Worm (Caenorhabditis elegans): ENCODE measurements around the gene C02B4.3.

C02B4.3 gene

ce11 chrX:12664987-12665451 is 5.4 kb upstream of the C02B4.3 start:
- TF ChIP-seq dve-1 (tag; optimal IDR thresholded peaks at IDR 0.05) (peak; percentile 95), hlh-6 (tag; optimal IDR thresholded peaks at IDR 0.05) (peak; percentile 95), fkh-10 (GFP tag; optimal IDR thresholded peaks at IDR 0.05) (peak; percentile 69), tbx-7 (tag; optimal IDR thresholded peaks at IDR 0.05) (peak; percentile 42), ceh-6 (GFP tag; optimal IDR thresholded peaks at IDR 0.05) (peak; percentile 96), lim-6 (tag; optimal IDR thresholded peaks at IDR 0.05) (peak; percentile 89), pros-1 (tag; optimal IDR thresholded peaks at IDR 0.05) (no peak), unc-3 (GFP tag; conservative IDR thresholded peaks at IDR 0.05) (peak; percentile 96), unc-3 (tag; optimal IDR thresholded peaks at IDR 0.05) (peak; percentile 92), Y22D7AL.16 (tag; optimal IDR thresholded peaks at IDR 0.05) (peak; percentile 91), hlh-8 (tag; optimal IDR thresholded peaks at IDR 0.05) (peak; percentile 85), sdc-2 (tag; optimal IDR thresholded peaks at IDR 0.05) (peak; percentile 89), nhr-11 (tag; optimal IDR thresholded peaks at IDR 0.05) (no peak), sox-2 (GFP tag; IDR thresholded peaks at IDR 0.05) (peak; percentile 91), K02D7.2 (tag; optimal IDR thresholded peaks at IDR 0.05) (peak; percentile 87), hlh-15 (tag; optimal IDR thresholded peaks at IDR 0.05) (peak; percentile 85), ahr-1 (tag; optimal IDR thresholded peaks at IDR 0.05) (peak; percentile 94), pha-2 (tag; optimal IDR thresholded peaks at IDR 0.05) (peak; percentile 93), elt-2 (tag; optimal IDR thresholded peaks at IDR 0.05) (peak; percentile 92), ceh-31 (tag; optimal IDR thresholded peaks at IDR 0.05) (peak; percentile 72), ceh-2 (tag; optimal IDR thresholded peaks at IDR 0.05) (peak; percentile 85), pha-4 (tag; optimal IDR thresholded peaks at IDR 0.05) (no peak), npax-4 (tag; optimal IDR thresholded peaks at IDR 0.05) (peak; percentile 84), dmd-4 (tag; optimal IDR thresholded peaks at IDR 0.05; ENCODE audit: borderline replicate concordance) (peak; percentile 92), hlh-13 (GFP tag; optimal IDR thresholded peaks at IDR 0.05) (peak; percentile 85), ama-1 (optimal IDR thresholded peaks at IDR 0.05) (no peak), ref-2 (tag; optimal IDR thresholded peaks at IDR 0.05) (peak; percentile 96), fkh-6 (tag; optimal IDR thresholded peaks at IDR 0.05) (peak; percentile 93), pax-1 (tag; optimal IDR thresholded peaks at IDR 0.05) (no peak), nhr-232 (tag; optimal IDR thresholded peaks at IDR 0.05) (peak; percentile 90), che-1 (tag; optimal IDR thresholded peaks at IDR 0.05) (peak; percentile 92), ztf-16 (tag; optimal IDR thresholded peaks at IDR 0.05) (peak; percentile 91), madf-2 (tag; optimal IDR thresholded peaks at IDR 0.05) (peak; percentile 93), T23F11.4 (GFP tag; optimal IDR thresholded peaks at IDR 0.05) (peak; percentile 91), pqm-1 (tag; optimal IDR thresholded peaks at IDR 0.05) (peak; percentile 74), mec-3 (tag; optimal IDR thresholded peaks at IDR 0.05; ENCODE audit: borderline replicate concordance) (peak; percentile 81), pat-9 (tag; optimal IDR thresholded peaks at IDR 0.05) (peak; percentile 92), ceh-48 (tag; optimal IDR thresholded peaks at IDR 0.05) (peak; percentile 84), fax-1 (tag; optimal IDR thresholded peaks at IDR 0.05) (peak; percentile 92), unc-42 (tag; optimal IDR thresholded peaks at IDR 0.05) (peak; percentile 80), nfya-1 (tag; optimal IDR thresholded peaks at IDR 0.05) (peak; percentile 70), rnt-1 (tag; optimal IDR thresholded peaks at IDR 0.05) (peak; percentile 86), lin-11 (tag; optimal IDR thresholded peaks at IDR 0.05) (peak; percentile 81), ceh-9 (tag; optimal IDR thresholded peaks at IDR 0.05) (peak; percentile 81), C38D4.7 (GFP tag; optimal IDR thresholded peaks at IDR 0.05) (peak; percentile 89), hlh-30 (tag; optimal IDR thresholded peaks at IDR 0.05; ENCODE audit: insufficient read depth) (peak; percentile 90), C08G9.2 (tag; optimal IDR thresholded peaks at IDR 0.05) (peak; percentile 81), eyg-1 (tag; optimal IDR thresholded peaks at IDR 0.05) (peak; percentile 91), ceh-30 (tag; optimal IDR thresholded peaks at IDR 0.05) (peak; percentile 70), K09A11.1 (tag; optimal IDR thresholded peaks at IDR 0.05; ENCODE audit: insufficient read depth) (peak; percentile 89), syd-9 (tag; optimal IDR thresholded peaks at IDR 0.05) (peak; percentile 92), ceh-14 (tag; optimal IDR thresholded peaks at IDR 0.05) (peak; percentile 93), ceh-22 (tag; optimal IDR thresholded peaks at IDR 0.05) (no peak)

Measured in whole organism, late embryonic.